Fruit fly (Drosophila melanogaster) whole organism, adult: ENCODE results near the gene Fer3.

ENCODE experiments used
- CG11617 ChIP-seq: fragments of 200-800 bp; sonication (Bioruptor generic); optimal IDR thresholded peaks from 2 replicates; lab custom pipeline; 2017; ENCODE audit warnings: mild to moderate bottlenecking, missing biosample characterization, missing genetic modification reagents, missing genetic modification characterization
- CG12768 ChIP-seq: fragments of 200-800 bp; sonication (Bioruptor generic); optimal IDR thresholded peaks from 2 replicates; lab custom pipeline; 2017; ENCODE audit warnings: missing biosample characterization, missing genetic modification characterization, mild to moderate bottlenecking, moderate library complexity, missing genetic modification reagents
- CG14711 ChIP-seq: fragments of 200-800 bp; sonication (Bioruptor generic); optimal IDR thresholded peaks from 2 replicates; lab custom pipeline; 2018; ENCODE audit warnings: missing biosample characterization, mild to moderate bottlenecking, missing genetic modification characterization, moderate library complexity
- CG1620 ChIP-seq: fragments of 200-800 bp; sonication (Bioruptor generic); optimal IDR thresholded peaks from 2 replicates; lab custom pipeline; 2016; ENCODE audit warnings: missing biosample characterization, missing genetic modification characterization
- CG33017 ChIP-seq: fragments of 200-800 bp; sonication (Bioruptor generic); optimal IDR thresholded peaks from 2 replicates; lab custom pipeline; 2018; ENCODE audit warnings: missing biosample characterization, mild to moderate bottlenecking, missing genetic modification characterization, moderate library complexity
- CG5204 ChIP-seq: fragments of 200-800 bp; sonication (Bioruptor generic); optimal IDR thresholded peaks from 2 replicates; lab custom pipeline; 2016; ENCODE audit warnings: missing biosample characterization, missing genetic modification characterization
- CG7045 ChIP-seq: fragments of 200-800 bp; sonication (Bioruptor generic); optimal IDR thresholded peaks from 2 replicates; lab custom pipeline; 2017; ENCODE audit warnings: missing biosample characterization, mild to moderate bottlenecking, missing genetic modification characterization
- CG7101 ChIP-seq: fragments of 200-800 bp; sonication (Bioruptor generic); optimal IDR thresholded peaks from 2 replicates; lab custom pipeline; 2018; ENCODE audit warnings: missing biosample characterization, mild to moderate bottlenecking, missing genetic modification characterization, moderate library complexity
- Clk ChIP-seq: fragments of 200-800 bp; sonication (Bioruptor generic); optimal IDR thresholded peaks from 2 replicates; lab custom pipeline; 2017; ENCODE audit warnings: missing biosample characterization, missing genetic modification characterization
- Crg-1 ChIP-seq: fragments of 200-800 bp; sonication (Bioruptor generic); optimal IDR thresholded peaks from 2 replicates; lab custom pipeline; 2016; ENCODE audit warnings: missing biosample characterization, missing genetic modification characterization
- Hr96 ChIP-seq: fragments of 200-800 bp; sonication (Bioruptor generic); optimal IDR thresholded peaks from 2 replicates; lab custom pipeline; 2016; ENCODE audit warnings: missing biosample characterization, missing genetic modification characterization
- Mnt ChIP-seq: fragments of 200-800 bp; sonication (Bioruptor generic); optimal IDR thresholded peaks from 2 replicates; lab custom pipeline; 2016; ENCODE audit warnings: missing biosample characterization, mild to moderate bottlenecking, missing genetic modification characterization
- bab1 ChIP-seq: fragments of 200-800 bp; sonication (Bioruptor generic); optimal IDR thresholded peaks from 3 replicates; lab custom pipeline; 2019; ENCODE audit warnings: missing biosample characterization, mild to moderate bottlenecking, missing genetic modification characterization, moderate library complexity
- cic ChIP-seq: fragments of 200-800 bp; sonication (Bioruptor generic); optimal IDR thresholded peaks from 2 replicates; lab custom pipeline; 2017; ENCODE audit warnings: missing biosample characterization, mild to moderate bottlenecking, missing genetic modification characterization, moderate library complexity
- cnc ChIP-seq, 2 experiments: fragments of >200 bp; optimal IDR thresholded peaks; 2 replicates each; lab custom pipeline; 2017
- kay ChIP-seq: fragments of 200-800 bp; sonication (Bioruptor generic); peaks from one replicate; lab custom pipeline; 2016; ENCODE audit warnings: missing biosample characterization, missing genetic modification characterization, borderline replicate concordance
- ovo ChIP-seq: fragments of 200-800 bp; sonication (Bioruptor generic); optimal IDR thresholded peaks from 2 replicates; lab custom pipeline; 2016; ENCODE audit warnings: missing biosample characterization, missing genetic modification characterization
- pad ChIP-seq: fragments of 200-800 bp; sonication (Bioruptor generic); optimal IDR thresholded peaks from 3 replicates; lab custom pipeline; 2017; ENCODE audit warnings: missing biosample characterization, missing genetic modification characterization, mild to moderate bottlenecking, moderate library complexity, missing genetic modification reagents
- tj ChIP-seq: fragments of 200-800 bp; sonication (Bioruptor generic); optimal IDR thresholded peaks from 3 replicates; lab custom pipeline; 2017; ENCODE audit warnings: missing biosample characterization, mild to moderate bottlenecking, missing genetic modification characterization, moderate library complexity
- toe ChIP-seq: fragments of 200-800 bp; sonication (Bioruptor generic); optimal IDR thresholded peaks from 2 replicates; lab custom pipeline; 2016; ENCODE audit warnings: missing biosample characterization, missing genetic modification characterization

Gene Fer3

DNA sequence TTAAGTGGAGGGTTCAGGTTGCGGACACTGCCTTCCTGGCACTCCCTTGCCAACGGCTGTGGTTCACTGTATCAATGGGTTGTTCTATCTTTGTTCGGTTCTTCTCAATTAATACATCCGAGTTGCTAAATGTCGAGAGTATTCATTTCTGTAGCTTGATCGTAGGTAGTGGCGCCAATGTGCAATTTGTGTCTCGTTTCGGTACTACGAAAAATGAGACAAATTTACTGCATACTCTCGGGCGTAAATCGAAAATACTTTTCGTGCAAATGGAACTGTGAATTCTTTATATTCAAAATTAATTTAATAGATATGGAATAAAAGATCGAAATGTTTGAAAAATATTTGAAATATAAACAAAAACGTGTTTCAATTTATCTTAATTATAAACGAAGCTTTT, 28.6 kb downstream of the Fer3 start:
- no peak for TF ChIP-seq CG33017 (tag; lab: Kevin White, UChicago)
- TF ChIP-seq CG11617 (GFP tag; lab: Kevin White, UChicago), result no peak
- peak; percentile 47 for TF ChIP-seq bab1
- TF ChIP-seq cic (GFP tag; lab: Kevin White, UChicago), result no peak
- no peak for TF ChIP-seq ovo
- TF ChIP-seq Crg-1, result no peak
- no peak for TF ChIP-seq CG7045 (GFP tag; lab: Kevin White, UChicago)
- TF ChIP-seq CG7101 (tag; lab: Kevin White, UChicago), result no peak

DNA sequence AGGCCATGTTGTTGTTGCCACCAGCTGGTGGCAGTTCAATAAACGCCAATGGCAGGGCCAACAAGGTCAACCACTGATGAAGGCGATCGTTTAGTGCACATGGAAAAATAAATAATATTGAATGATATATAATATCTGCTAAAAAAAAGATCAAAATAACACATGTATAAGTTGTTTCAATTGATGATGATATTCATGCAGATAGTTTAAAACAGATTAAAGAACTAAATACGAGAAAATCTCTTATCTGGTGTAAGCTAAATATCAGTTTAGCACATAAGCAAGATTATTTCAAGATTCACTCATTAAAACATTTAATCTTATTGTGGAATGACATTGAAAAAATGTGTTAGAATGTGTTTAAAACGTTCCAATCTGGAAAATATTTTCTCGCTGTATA, 30.7 kb downstream of the Fer3 start:
- no peak for TF ChIP-seq CG1620 (GFP tag; lab: Kevin White, UChicago)
- no peak for TF ChIP-seq toe
- TF ChIP-seq CG7101 (tag; lab: Kevin White, UChicago), result no peak
- TF ChIP-seq CG7045 (GFP tag; lab: Kevin White, UChicago), result no peak
- TF ChIP-seq cnc (optimal IDR thresholded peaks at IDR 0.05; lab: Kevin White, UChicago), result no peak
- no peak for TF ChIP-seq CG14711 (tag; lab: Kevin White, UChicago)
- no peak for TF ChIP-seq CG12768 (GFP tag; lab: Kevin White, UChicago)
- TF ChIP-seq Clk (GFP tag; lab: Kevin White, UChicago), result no peak

DNA sequence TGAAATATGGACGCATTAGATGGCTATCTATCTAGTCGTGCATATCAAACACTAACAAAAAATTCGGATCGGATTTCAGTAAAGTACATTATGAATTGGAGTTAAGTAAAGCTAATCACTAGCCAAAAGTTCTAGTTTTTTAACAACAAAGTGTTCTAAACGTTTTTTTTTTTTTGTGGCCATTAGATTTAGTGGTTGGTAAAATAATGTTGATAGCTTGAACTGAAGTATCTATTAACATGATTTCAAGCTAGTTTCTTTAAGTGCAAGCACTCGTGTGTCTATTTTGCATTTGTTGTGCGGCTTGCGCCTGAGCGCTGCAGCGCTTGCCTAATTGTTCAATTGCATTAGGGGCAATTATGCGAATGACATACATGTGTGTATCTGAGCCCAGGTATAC, 31.5 kb downstream of the Fer3 start:
- TF ChIP-seq kay (GFP tag; lab: Kevin White, UChicago) (no peak), Crg-1 (no peak), CG11617 (GFP tag; lab: Kevin White, UChicago) (no peak), CG7045 (GFP tag; lab: Kevin White, UChicago) (no peak), bab1 (no peak), ovo (no peak), Mnt (GFP tag; lab: Kevin White, UChicago) (no peak), CG5204 (no peak), CG12768 (GFP tag; lab: Kevin White, UChicago) (no peak), cic (GFP tag; lab: Kevin White, UChicago) (no peak)

DNA sequence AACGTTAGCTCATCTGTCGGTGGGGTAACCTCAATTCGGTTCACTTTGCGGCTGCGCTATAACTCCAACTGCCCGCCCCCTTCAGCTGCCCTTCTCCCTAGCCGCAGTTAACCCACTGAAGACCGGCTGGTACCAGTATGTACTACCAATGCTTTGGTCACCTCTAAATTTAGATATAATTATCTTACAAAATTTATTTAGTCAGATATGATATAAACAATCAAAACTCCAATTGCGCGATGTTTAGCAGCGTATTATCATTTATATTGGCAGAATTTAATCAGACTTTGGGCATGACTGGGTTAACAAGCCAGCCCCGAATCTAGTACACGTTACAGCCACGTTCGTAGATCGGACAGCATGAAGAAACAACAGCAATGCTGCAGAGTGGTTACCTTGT, 32.4 kb downstream of the Fer3 start:
- TF ChIP-seq CG7045 (GFP tag; lab: Kevin White, UChicago) (no peak), CG7101 (tag; lab: Kevin White, UChicago) (no peak), CG33017 (tag; lab: Kevin White, UChicago) (no peak), CG12768 (GFP tag; lab: Kevin White, UChicago) (no peak), tj (GFP tag; lab: Kevin White, UChicago) (no peak), ovo (no peak), bab1 (peak; percentile 77), cnc (optimal IDR thresholded peaks at IDR 0.05; lab: Kevin White, UChicago) (no peak)

DNA sequence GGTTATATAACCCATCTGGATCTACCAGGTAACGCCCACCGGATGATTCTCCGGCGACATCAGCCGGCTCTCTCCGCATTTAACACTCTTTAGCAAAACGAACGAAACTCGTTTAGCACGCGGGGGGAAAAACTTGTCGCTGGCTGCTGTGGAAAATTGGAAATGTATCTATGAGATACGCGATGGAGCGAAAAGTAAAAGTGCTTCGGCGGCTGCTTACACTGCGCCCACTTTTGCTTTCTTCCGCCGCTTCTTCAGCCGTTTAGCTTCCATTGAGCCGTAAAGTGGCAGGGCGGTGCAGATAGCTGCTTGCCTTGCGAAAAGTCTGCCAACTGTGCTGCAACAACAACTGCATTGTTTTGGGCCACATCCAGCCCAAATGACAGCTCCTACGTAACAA, 32.9 kb downstream of the Fer3 start:
- TF ChIP-seq tj (GFP tag; lab: Kevin White, UChicago), result peak; percentile 28
- TF ChIP-seq CG1620 (GFP tag; lab: Kevin White, UChicago), result no peak

DNA sequence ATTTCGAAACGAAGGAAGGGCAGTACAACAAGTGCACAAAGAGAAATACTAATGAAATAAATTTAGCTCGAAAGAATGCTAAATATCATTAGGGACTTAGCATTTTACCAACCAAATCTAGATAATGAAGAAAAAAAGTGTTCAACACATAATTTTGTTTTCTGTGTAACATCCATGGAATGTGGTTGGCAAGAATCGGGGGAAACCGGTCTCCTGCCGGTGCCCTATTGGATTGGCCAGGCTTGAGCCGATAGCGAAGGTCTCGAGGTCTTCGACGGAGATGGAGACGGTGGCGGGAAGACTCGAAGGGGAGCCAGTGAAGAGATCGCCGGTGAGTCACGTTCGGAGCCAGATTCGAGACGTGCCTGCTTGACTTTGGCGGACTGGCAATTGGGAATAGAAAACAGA, 36.3 kb downstream of the Fer3 start:
- TF ChIP-seq CG14711 (tag; lab: Kevin White, UChicago), result no peak
- TF ChIP-seq toe, result no peak
- no peak for TF ChIP-seq kay (GFP tag; lab: Kevin White, UChicago)
- no peak for TF ChIP-seq Mnt (GFP tag; lab: Kevin White, UChicago)
- TF ChIP-seq cnc (optimal IDR thresholded peaks at IDR 0.05; lab: Kevin White, UChicago), result no peak
- TF ChIP-seq cic (GFP tag; lab: Kevin White, UChicago), result no peak
- no peak for TF ChIP-seq Crg-1
- TF ChIP-seq CG1620 (GFP tag; lab: Kevin White, UChicago), result no peak
- no peak for TF ChIP-seq CG12768 (GFP tag; lab: Kevin White, UChicago)
- TF ChIP-seq Clk (GFP tag; lab: Kevin White, UChicago), result no peak
- TF ChIP-seq tj (GFP tag; lab: Kevin White, UChicago), result no peak
- TF ChIP-seq pad (GFP tag; lab: Kevin White, UChicago), result no peak
- no peak for TF ChIP-seq CG5204
- no peak for TF ChIP-seq CG7101 (tag; lab: Kevin White, UChicago)
- TF ChIP-seq CG11617 (GFP tag; lab: Kevin White, UChicago), result no peak
- TF ChIP-seq bab1, result no peak
- TF ChIP-seq CG7045 (GFP tag; lab: Kevin White, UChicago), result no peak
- no peak for TF ChIP-seq CG33017 (tag; lab: Kevin White, UChicago)
- TF ChIP-seq ovo, result no peak

DNA sequence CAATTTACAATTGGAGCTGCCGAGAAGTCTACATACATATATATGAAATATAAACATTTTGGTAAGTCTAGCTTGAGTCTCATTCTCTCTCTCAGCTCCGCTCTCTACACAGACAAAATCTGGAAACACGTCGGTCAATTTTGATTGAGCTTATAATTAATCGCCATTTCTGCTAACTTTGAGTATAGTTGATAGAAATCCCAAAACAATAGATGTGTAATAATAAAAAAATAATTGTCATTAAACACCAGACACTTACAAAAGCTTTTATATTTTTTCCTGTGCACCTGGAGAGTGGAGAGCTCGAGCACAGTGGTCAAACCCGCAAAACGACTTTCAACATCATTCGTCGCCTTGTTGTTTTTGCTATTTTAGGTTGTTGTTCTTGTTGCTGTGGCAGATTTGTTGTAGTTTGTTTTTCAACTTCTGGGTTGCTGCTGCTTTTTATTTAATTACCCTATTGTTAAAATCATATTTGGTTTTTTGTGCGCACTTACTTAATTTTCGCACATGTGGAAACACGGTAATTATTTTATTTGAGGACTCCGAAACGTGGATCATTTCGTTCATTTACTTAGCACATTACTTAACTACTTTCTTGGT, 37.4 kb downstream of the Fer3 start:
- peak; percentile 48 for TF ChIP-seq Clk (GFP tag; lab: Kevin White, UChicago)
- TF ChIP-seq CG5204, result peak; percentile 68
- TF ChIP-seq CG12768 (GFP tag; lab: Kevin White, UChicago), result peak; percentile 71
- peak; percentile 46 for TF ChIP-seq Mnt (GFP tag; lab: Kevin White, UChicago)
- peak; percentile 71 for TF ChIP-seq CG7045 (GFP tag; lab: Kevin White, UChicago)
- no peak for TF ChIP-seq cic (GFP tag; lab: Kevin White, UChicago)
- peak; percentile 60 for TF ChIP-seq CG11617 (GFP tag; lab: Kevin White, UChicago)
- TF ChIP-seq bab1, result peak; percentile 97
- TF ChIP-seq CG7101 (tag; lab: Kevin White, UChicago), result peak; percentile 92
- TF ChIP-seq Crg-1, result peak; percentile 56
- peak; percentile 88 for TF ChIP-seq CG14711 (tag; lab: Kevin White, UChicago)
- TF ChIP-seq pad (GFP tag; lab: Kevin White, UChicago), result no peak
- TF ChIP-seq CG33017 (tag; lab: Kevin White, UChicago), result peak; percentile 91
- no peak for TF ChIP-seq ovo
- TF ChIP-seq toe, result peak; percentile 11
- no peak for TF ChIP-seq cnc (optimal IDR thresholded peaks at IDR 0.05; lab: Kevin White, UChicago)
- TF ChIP-seq CG1620 (GFP tag; lab: Kevin White, UChicago), result peak; percentile 61
- peak; percentile 41 for TF ChIP-seq tj (GFP tag; lab: Kevin White, UChicago)
- TF ChIP-seq Hr96 (GFP tag; lab: Kevin White, UChicago), result peak; percentile 67
- peak; percentile 79 for TF ChIP-seq kay (GFP tag; lab: Kevin White, UChicago)
